Fruit fly (Drosophila melanogaster): ENCODE results near the gene Non2.

Non2 gene

DNA sequence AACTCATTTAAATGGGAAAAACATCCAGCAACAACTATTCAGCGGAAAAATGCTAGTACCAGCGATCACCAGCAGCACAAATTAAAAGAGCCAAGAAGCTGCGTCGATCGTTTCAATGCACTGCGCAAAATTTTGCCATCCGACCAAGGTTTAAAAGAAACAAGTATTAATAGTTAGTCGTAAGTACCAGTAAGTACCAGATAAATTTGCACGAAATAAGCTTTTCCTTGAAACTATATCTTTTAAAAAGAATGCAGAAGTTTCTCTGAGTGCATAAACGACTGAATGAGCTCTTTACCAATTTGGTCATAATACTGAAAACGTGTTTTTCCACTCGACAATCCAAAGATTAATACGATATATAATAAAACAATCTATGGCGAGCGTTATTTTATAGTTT lies 33.6 kb upstream of the Non2 start (continued):
- TF ChIP-seq klu (GFP tag; IDR thresholded peaks at IDR 0.05) (peak; percentile 68), Lim3 (GFP tag; IDR thresholded peaks at IDR 0.05) (no peak), Sry-δ (GFP tag; optimal IDR thresholded peaks at IDR 0.05) (peak; percentile 21), CG11247 (GFP tag; IDR thresholded peaks at IDR 0.05) (peak; percentile 67), HLH4C (GFP tag; IDR thresholded peaks at IDR 0.05; ENCODE audit: partially characterized antibody) (no peak), CG10366 (GFP tag; IDR thresholded peaks at IDR 0.05) (peak; percentile 73), ara (GFP tag; IDR thresholded peaks at IDR 0.05) (0 out of 2 replicates have a peak, but pooled peaks have one; percentile 20), CG1529 (GFP tag; optimal IDR thresholded peaks at IDR 0.05) (no peak), danr (GFP tag; IDR thresholded peaks at IDR 0.05) (peak; percentile 54; the same call in 1 of the 2 replicates), Poxn (GFP tag; IDR thresholded peaks at IDR 0.05) (peak; percentile 53; the same call in 1 of the 2 replicates), twi (tag; optimal IDR thresholded peaks at IDR 0.05) (no peak), gce (GFP tag; IDR thresholded peaks at IDR 0.05) (0 out of 3 replicates have a peak, but pooled peaks have one; percentile 10), CG6854 (GFP tag; optimal IDR thresholded peaks at IDR 0.05) (peak; percentile 44), kah (GFP tag; optimal IDR thresholded peaks at IDR 0.05) (no peak), crp (GFP tag; optimal IDR thresholded peaks at IDR 0.05) (no peak), CG1024 (GFP tag; IDR thresholded peaks at IDR 0.05) (0 out of 2 replicates have a peak, but pooled peaks have one; percentile 13), cato (GFP tag; optimal IDR thresholded peaks at IDR 0.05; ENCODE audit: borderline replicate concordance) (no peak), CG9932 (GFP tag; IDR thresholded peaks at IDR 0.05) (peak; percentile 83), bowl (GFP tag; IDR thresholded peaks at IDR 0.05) (peak; percentile 43; the same call in 1 of the 2 replicates), CG8478 (optimal IDR thresholded peaks at IDR 0.05) (no peak), Sry-β (GFP tag; optimal IDR thresholded peaks at IDR 0.05) (no peak), MTF-1 (GFP tag; optimal IDR thresholded peaks at IDR 0.05; ENCODE audit: borderline replicate concordance) (no peak), Bteb2 (GFP tag; optimal IDR thresholded peaks at IDR 0.05) (peak; percentile 67), CG16863 (GFP tag; optimal IDR thresholded peaks at IDR 0.05) (peak; percentile 52), CG6813 (GFP tag; optimal IDR thresholded peaks at IDR 0.05) (peak; percentile 25), Xbp1 (GFP tag; optimal IDR thresholded peaks at IDR 0.05) (peak; percentile 80), salm (tag; optimal IDR thresholded peaks at IDR 0.05) (no peak), aop (GFP tag; IDR thresholded peaks at IDR 0.05) (no peak), psq (GFP tag; optimal IDR thresholded peaks at IDR 0.05) (no peak), eve (GFP tag; optimal IDR thresholded peaks at IDR 0.05) (peak in 1 of 2 experiments; percentile 66), CG17385 (GFP tag; optimal IDR thresholded peaks at IDR 0.05) (peak; percentile 63), tio (GFP tag; optimal IDR thresholded peaks at IDR 0.05) (peak; percentile 68), trh (GFP tag; optimal IDR thresholded peaks at IDR 0.05) (no peak), pzg (GFP tag; optimal IDR thresholded peaks at IDR 0.05) (no peak), CG7372 (GFP tag; IDR thresholded peaks at IDR 0.05) (peak; percentile 45; the same call in 1 of the 2 replicates), CG10654 (GFP tag; optimal IDR thresholded peaks at IDR 0.05) (peak; percentile 51), CG18619 (GFP tag; optimal IDR thresholded peaks at IDR 0.05) (peak; percentile 60), yki (optimal IDR thresholded peaks at IDR 0.05) (no peak), Adf1 (GFP tag; IDR thresholded peaks at IDR 0.05) (peak; percentile 45), CG15514 (GFP tag; optimal IDR thresholded peaks at IDR 0.05) (peak; percentile 52), Chrac-16 (GFP tag; optimal IDR thresholded peaks at IDR 0.05) (peak; percentile 58), knrl (GFP tag; IDR thresholded peaks at IDR 0.05; ENCODE audit: partially characterized antibody) (no peak), Sox102F (GFP tag; optimal IDR thresholded peaks at IDR 0.05) (peak; percentile 81), ssp (GFP tag; IDR thresholded peaks at IDR 0.05) (no peak), CG12155 (GFP tag; optimal IDR thresholded peaks at IDR 0.05) (peak; percentile 64), Ssrp (tag; optimal IDR thresholded peaks at IDR 0.05) (peak; percentile 58), C15 (GFP tag; IDR thresholded peaks at IDR 0.05) (no peak)

Measured in whole organism, embryonic.